Fruit fly (Drosophila melanogaster) whole organism, adult: Measurements from ENCODE around the gene Hrb98DE.

Experiments
- CG5204 ChIP-seq: fragments of 200-800 bp; sonication (Bioruptor generic); optimal IDR thresholded peaks from 2 replicates; lab custom pipeline; 2016; ENCODE audit warnings: missing biosample characterization, missing genetic modification characterization
- cic ChIP-seq: fragments of 200-800 bp; sonication (Bioruptor generic); optimal IDR thresholded peaks from 2 replicates; lab custom pipeline; 2017; ENCODE audit warnings: missing biosample characterization, mild to moderate bottlenecking, missing genetic modification characterization, moderate library complexity

- no peak for TF ChIP-seq CG5204 (GFP tag; lab: Kevin White, UChicago)
- no peak for TF ChIP-seq cic (GFP tag; lab: Kevin White, UChicago)
Observed at dm6 chr3R:28628696-28629095, 29.1 kb downstream of the Hrb98DE start.
